Worm (Caenorhabditis elegans) whole organism, early embryonic: ENCODE measurements around the gene C10G8.8.

Experiments
- ama-1 ChIP-seq: fragments of 150-350 bp; optimal IDR thresholded peaks from 2 replicates; lab custom pipeline; 2014
- ceh-36 ChIP-seq: sonication (generic microtip); optimal IDR thresholded peaks from 2 replicates; lab custom pipeline; 2016; ENCODE audit warnings: missing genetic modification characterization, inconsistent platforms, missing compliant biosample characterization
- hmbx-1 ChIP-seq: sonication (generic microtip); optimal IDR thresholded peaks from 2 replicates; lab custom pipeline; 2016; ENCODE audit warnings: mild to moderate bottlenecking, missing genetic modification characterization, missing compliant biosample characterization
- sea-1 ChIP-seq: fragments of 200-800 bp; sonication (Bioruptor generic); conservative IDR thresholded peaks from 2 replicates; pipeline ENCODE4 v1.3.6; 2022; ENCODE audit warnings: missing genetic modification characterization, missing compliant biosample characterization
- tra-4 ChIP-seq: sonication (generic microtip); optimal IDR thresholded peaks from 2 replicates; lab custom pipeline; 2017; ENCODE audit warnings: missing genetic modification characterization, missing compliant biosample characterization

ce11 chrV:5336884-5337283, 8.7 kb upstream of the C10G8.8 start, which contains the start of gene srg-29:
- TF ChIP-seq ama-1 (no peak), tra-4 (tag; lab: Kevin White, UChicago) (no peak), sea-1 (GFP tag; lab: Robert Waterston, UW) (no peak), hmbx-1 (no peak), ceh-36 (tag; lab: Kevin White, UChicago) (no peak)
